Worm (Caenorhabditis elegans): ENCODE measurements around the gene bath-10.

The bath-10 gene

ce11 chrII:3385736-3386135 lies 10.9 kb downstream of the bath-10 start, which contains the start of gene T06D4.2:
T06D4.2 (minus strand) TSS chrII:3385905.
- TF ChIP-seq unc-62 (GFP tag; optimal IDR thresholded peaks at IDR 0.05) (no peak), ztf-11 (tag; optimal IDR thresholded peaks at IDR 0.05) (no peak), zip-8 (tag; optimal IDR thresholded peaks at IDR 0.05) (no peak), ceh-39 (tag; optimal IDR thresholded peaks at IDR 0.05) (no peak), sptf-1 (tag; optimal IDR thresholded peaks at IDR 0.05) (no peak), ceh-83 (GFP tag; optimal IDR thresholded peaks at IDR 0.05) (no peak), ceh-43 (GFP tag; optimal IDR thresholded peaks at IDR 0.05) (no peak), flh-1 (GFP tag; optimal IDR thresholded peaks at IDR 0.05) (no peak), snpc-4 (tag; optimal IDR thresholded peaks at IDR 0.05) (no peak), nhr-76 (tag; optimal IDR thresholded peaks at IDR 0.05) (no peak), tbx-8 (GFP tag; optimal IDR thresholded peaks at IDR 0.05) (no peak), ham-2 (GFP tag; optimal IDR thresholded peaks at IDR 0.05) (no peak), unc-39 (tag; optimal IDR thresholded peaks at IDR 0.05) (no peak), elt-1 (tag; optimal IDR thresholded peaks at IDR 0.05; ENCODE audit: borderline replicate concordance, insufficient read depth) (no peak), elt-3 (tag; optimal IDR thresholded peaks at IDR 0.05) (no peak), mls-2 (tag; optimal IDR thresholded peaks at IDR 0.05) (no peak), mep-1 (tag; optimal IDR thresholded peaks at IDR 0.05) (no peak), lsy-2 (tag; optimal IDR thresholded peaks at IDR 0.05) (no peak), lin-13 (tag; optimal IDR thresholded peaks at IDR 0.05) (no peak)

- TF ChIP-seq tbx-8 (GFP tag; optimal IDR thresholded peaks at IDR 0.05): no peak
Observed at ce11 chrII:3387503-3387902, 12.6 kb downstream of the bath-10 start, which contains the start of gene T06D4.6. T06D4.6 (minus strand) TSS chrII:3387603.

ce11 chrII:3395484-3395883 lies 20.6 kb downstream of the bath-10 start, which contains the start of gene nep-20:
nep-20 (minus strand) TSS chrII:3395584.
- no peak for TF ChIP-seq bed-3 (GFP tag; optimal IDR thresholded peaks at IDR 0.05)
- TF ChIP-seq drap-1 (GFP tag; optimal IDR thresholded peaks at IDR 0.05): no peak
- no peak for TF ChIP-seq lin-32 (GFP tag; optimal IDR thresholded peaks at IDR 0.05)
- no peak for TF ChIP-seq cnd-1 (tag; optimal IDR thresholded peaks at IDR 0.05)

ce11 chrII:3399212-3399611 lies 24.3 kb downstream of the bath-10 start, which contains the start of gene nep-9:
nep-9 (minus strand) TSS chrII:3399312.
- TF ChIP-seq unc-62 (GFP tag; optimal IDR thresholded peaks at IDR 0.05): no peak
- TF ChIP-seq bed-3 (GFP tag; optimal IDR thresholded peaks at IDR 0.05): no peak
- TF ChIP-seq snpc-4 (tag; optimal IDR thresholded peaks at IDR 0.05): no peak
- no peak for TF ChIP-seq unc-39 (tag; optimal IDR thresholded peaks at IDR 0.05)
- no peak for TF ChIP-seq lsy-2 (tag; optimal IDR thresholded peaks at IDR 0.05)
- no peak for TF ChIP-seq nhr-237 (tag; optimal IDR thresholded peaks at IDR 0.05)
- no peak for TF ChIP-seq ham-2 (GFP tag; optimal IDR thresholded peaks at IDR 0.05)
- no peak for TF ChIP-seq lin-32 (GFP tag; optimal IDR thresholded peaks at IDR 0.05)
- no peak for TF ChIP-seq sptf-1 (tag; optimal IDR thresholded peaks at IDR 0.05)
- TF ChIP-seq zip-8 (tag; optimal IDR thresholded peaks at IDR 0.05): no peak
- TF ChIP-seq nhr-76 (tag; optimal IDR thresholded peaks at IDR 0.05): no peak
- TF ChIP-seq elt-1 (tag; optimal IDR thresholded peaks at IDR 0.05; ENCODE audit: borderline replicate concordance, insufficient read depth): no peak
- no peak for TF ChIP-seq nhr-12 (tag; optimal IDR thresholded peaks at IDR 0.05)
- no peak for TF ChIP-seq flh-1 (GFP tag; optimal IDR thresholded peaks at IDR 0.05)
- TF ChIP-seq M03D4.4 (tag; optimal IDR thresholded peaks at IDR 0.05): no peak
- no peak for TF ChIP-seq nhr-28 (tag; optimal IDR thresholded peaks at IDR 0.05)
- TF ChIP-seq unc-120 (tag; optimal IDR thresholded peaks at IDR 0.05; ENCODE audit: poor library complexity, severe bottlenecking): no peak
- no peak for TF ChIP-seq lin-13 (tag; optimal IDR thresholded peaks at IDR 0.05)
- no peak for TF ChIP-seq mls-2 (tag; optimal IDR thresholded peaks at IDR 0.05)

- TF ChIP-seq unc-62 (GFP tag; optimal IDR thresholded peaks at IDR 0.05) (no peak), drap-1 (GFP tag; optimal IDR thresholded peaks at IDR 0.05) (no peak), M03D4.4 (tag; optimal IDR thresholded peaks at IDR 0.05) (no peak), lin-13 (tag; optimal IDR thresholded peaks at IDR 0.05) (no peak), flh-1 (GFP tag; optimal IDR thresholded peaks at IDR 0.05) (no peak), mep-1 (tag; optimal IDR thresholded peaks at IDR 0.05) (no peak)
Observed at ce11 chrII:3402854-3403253, 28.0 kb downstream of the bath-10 start, which contains the start of gene nep-10. nep-10 (minus strand) TSS chrII:3402954.

ce11 chrII:3403535-3403934 lies 28.7 kb downstream of the bath-10 start, which contains the start of gene nep-8:
nep-8 (plus strand) TSS chrII:3403835.
- TF ChIP-seq hlh-1 (tag; optimal IDR thresholded peaks at IDR 0.05): no peak
- TF ChIP-seq ceh-83 (GFP tag; optimal IDR thresholded peaks at IDR 0.05): no peak
- no peak for TF ChIP-seq blmp-1 (tag; optimal IDR thresholded peaks at IDR 0.05)
- no peak for TF ChIP-seq tbx-8 (GFP tag; optimal IDR thresholded peaks at IDR 0.05)
- TF ChIP-seq mab-5 (tag; optimal IDR thresholded peaks at IDR 0.05): no peak
- no peak for TF ChIP-seq lsy-2 (tag; optimal IDR thresholded peaks at IDR 0.05)
- TF ChIP-seq nhr-237 (tag; optimal IDR thresholded peaks at IDR 0.05): no peak
- no peak for TF ChIP-seq lin-13 (tag; optimal IDR thresholded peaks at IDR 0.05)
- TF ChIP-seq drap-1 (GFP tag; optimal IDR thresholded peaks at IDR 0.05): no peak
- TF ChIP-seq nhr-12 (tag; optimal IDR thresholded peaks at IDR 0.05): no peak

All from whole organism, mixed stage, embryonic.